Fruit fly (Drosophila melanogaster): ENCODE results near the gene bond.
A peak's percentile ranks its signal among the peaks of the same experiment; 100 is the strongest.

bond gene

dm6 chr3R:22587419-22587963, 37.0 kb downstream of the bond start, which contains the start of gene Efa6 (continued):
- TF ChIP-seq CG11723 (GFP tag; optimal IDR thresholded peaks at IDR 0.05) (no peak), CG1024 (GFP tag; IDR thresholded peaks at IDR 0.05) (no peak), toy (GFP tag; IDR thresholded peaks at IDR 0.05) (no peak), p53 (GFP tag; optimal IDR thresholded peaks at IDR 0.05) (no peak), CG10209 (GFP tag; optimal IDR thresholded peaks at IDR 0.05) (peak; percentile 36), CG4707 (GFP tag; optimal IDR thresholded peaks at IDR 0.05) (no peak), sisA (GFP tag; IDR thresholded peaks at IDR 0.05) (no peak), slbo (GFP tag; IDR thresholded peaks at IDR 0.05) (peak; percentile 53), Dip3 (GFP tag; optimal IDR thresholded peaks at IDR 0.05) (peak; percentile 37), Hr3 (GFP tag; optimal IDR thresholded peaks at IDR 0.05) (peak; percentile 43), br (optimal IDR thresholded peaks at IDR 0.05) (no peak), CG5245 (GFP tag; optimal IDR thresholded peaks at IDR 0.05) (no peak), Scr (GFP tag; IDR thresholded peaks at IDR 0.05; ENCODE audit: partially characterized antibody) (peak; percentile 97), slp2 (GFP tag; optimal IDR thresholded peaks at IDR 0.05) (no peak), pros (GFP tag; optimal IDR thresholded peaks at IDR 0.05) (no peak), her (GFP tag; optimal IDR thresholded peaks at IDR 0.05) (no peak), CG13123 (GFP tag; optimal IDR thresholded peaks at IDR 0.05) (peak; percentile 34), MBD-R2 (GFP tag; IDR thresholded peaks at IDR 0.05) (peak; percentile 54), Meics (GFP tag; optimal IDR thresholded peaks at IDR 0.05) (no peak), NC2α (GFP tag; optimal IDR thresholded peaks at IDR 0.05) (no peak), CrebB (tag; optimal IDR thresholded peaks at IDR 0.05) (no peak), lmd (GFP tag; IDR thresholded peaks at IDR 0.05) (peak; percentile 44), insv (GFP tag; optimal IDR thresholded peaks at IDR 0.05) (peak in 1 of 2 experiments; percentile 14), pfk (GFP tag; optimal IDR thresholded peaks at IDR 0.05) (no peak), CkIIα-i1 (GFP tag; IDR thresholded peaks at IDR 0.05) (no peak), Awh (GFP tag; IDR thresholded peaks at IDR 0.05) (no peak), disco-r (GFP tag; optimal IDR thresholded peaks at IDR 0.05) (no peak), ems (GFP tag; optimal IDR thresholded peaks at IDR 0.05) (peak; percentile 15), cad (GFP tag; optimal IDR thresholded peaks at IDR 0.05) (no peak), da (GFP tag; optimal IDR thresholded peaks at IDR 0.05) (no peak), danr (GFP tag; IDR thresholded peaks at IDR 0.05) (no peak), Ssrp (tag; optimal IDR thresholded peaks at IDR 0.05) (no peak), Hsf (GFP tag; optimal IDR thresholded peaks at IDR 0.05) (peak; percentile 57), Deaf1 (tag; optimal IDR thresholded peaks at IDR 0.05) (peak; percentile 37), nau (GFP tag; optimal IDR thresholded peaks at IDR 0.05) (no peak), CG8924 (tag; optimal IDR thresholded peaks at IDR 0.05) (peak; percentile 92), HmgZ (tag; optimal IDR thresholded peaks at IDR 0.05) (peak; percentile 74), CG17328 (GFP tag; IDR thresholded peaks at IDR 0.05) (no peak)

dm6 chr3R:22588756-22589155, 38.3 kb downstream of the bond start:
- peak; percentile 5 for TF ChIP-seq CG2120 (GFP tag; optimal IDR thresholded peaks at IDR 0.05)
- no peak for TF ChIP-seq CG12744 (GFP tag; optimal IDR thresholded peaks at IDR 0.05)
- no peak for TF ChIP-seq btn (GFP tag; optimal IDR thresholded peaks at IDR 0.05)
- peak; percentile 83 for TF ChIP-seq sens (GFP tag)
- peak; percentile 6 for TF ChIP-seq gem (tag; optimal IDR thresholded peaks at IDR 0.05)
- peak in 1 of 2 experiments; percentile 66 for TF ChIP-seq Pdp1 (GFP tag; optimal IDR thresholded peaks at IDR 0.05)
- TF ChIP-seq ham (GFP tag; IDR thresholded peaks at IDR 0.05), result no peak
- no peak for TF ChIP-seq klu (GFP tag; IDR thresholded peaks at IDR 0.05)
- TF ChIP-seq grau (tag; optimal IDR thresholded peaks at IDR 0.05), result peak; percentile 79

Data from whole organism, embryonic.